Fruit fly (Drosophila melanogaster): Measurements from ENCODE around the gene CG7706.
A peak's percentile ranks its signal among the peaks of the same experiment; 100 is the strongest.

CG7706 gene

DNA sequence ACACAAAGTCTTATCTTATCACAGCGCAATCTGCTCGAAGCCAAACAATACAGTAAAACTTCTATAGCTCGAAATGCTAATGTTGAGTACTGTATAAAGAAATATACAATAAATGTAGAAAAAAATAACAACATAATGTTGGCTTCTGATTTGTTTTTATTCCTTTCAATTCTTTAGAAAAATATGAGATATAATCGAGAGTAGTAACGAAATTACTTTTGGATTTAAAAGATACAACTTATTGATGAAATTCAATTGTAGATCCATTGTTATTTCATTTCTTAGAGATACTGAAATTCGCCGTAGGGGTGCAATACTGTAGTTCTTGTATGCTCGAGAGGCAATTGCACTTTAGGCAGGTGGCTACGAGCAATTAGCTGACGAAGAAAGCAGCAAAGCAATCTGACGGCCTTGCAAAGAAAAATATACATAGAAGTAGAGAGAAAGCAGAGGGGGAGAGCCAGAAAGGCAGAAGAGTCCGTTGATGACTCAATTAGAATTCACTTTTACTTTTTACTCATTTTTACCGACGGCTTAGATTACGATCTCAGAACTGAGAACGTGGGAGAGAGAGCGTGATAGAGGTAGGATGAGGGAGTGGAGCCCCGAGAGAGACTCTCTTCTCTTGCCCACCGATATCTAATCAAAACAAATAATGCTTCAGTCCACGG lies 7.0 kb upstream of the CG7706 start:
- TF ChIP-seq CG6808 (GFP tag; optimal IDR thresholded peaks at IDR 0.05) (no peak), Gug (GFP tag; IDR thresholded peaks at IDR 0.05) (peak; percentile 51), CG6163 (GFP tag; IDR thresholded peaks at IDR 0.05) (peak; percentile 58; the same call in 1 of the 3 replicates), Met (GFP tag; optimal IDR thresholded peaks at IDR 0.05) (no peak), CG4318 (GFP tag; optimal IDR thresholded peaks at IDR 0.05) (no peak), CG8119 (GFP tag; IDR thresholded peaks at IDR 0.05) (peak; percentile 62), acj6 (GFP tag; optimal IDR thresholded peaks at IDR 0.05) (peak; percentile 30), esn (GFP tag; optimal IDR thresholded peaks at IDR 0.05) (peak; percentile 73), salr (GFP tag; optimal IDR thresholded peaks at IDR 0.05) (peak in 1 of 2 experiments; percentile 54), achi (GFP tag; optimal IDR thresholded peaks at IDR 0.05) (peak; percentile 51), Sox14 (GFP tag; optimal IDR thresholded peaks at IDR 0.05) (peak; percentile 37), CG11294 (GFP tag; IDR thresholded peaks at IDR 0.05) (peak; percentile 11; the same call in 1 of the 2 replicates), CG6792 (GFP tag; optimal IDR thresholded peaks at IDR 0.05) (peak; percentile 54), net (GFP tag; optimal IDR thresholded peaks at IDR 0.05) (peak; percentile 0), fkh (GFP tag; optimal IDR thresholded peaks at IDR 0.05) (peak; percentile 25), Smox (GFP tag; optimal IDR thresholded peaks at IDR 0.05) (no peak), svp (GFP tag) (peak; percentile 90), CG34406 (GFP tag; optimal IDR thresholded peaks at IDR 0.05) (no peak), cyc (GFP tag; optimal IDR thresholded peaks at IDR 0.05) (peak; percentile 44), CG11902 (GFP tag; optimal IDR thresholded peaks at IDR 0.05) (no peak), Blimp-1 (GFP tag; optimal IDR thresholded peaks at IDR 0.05) (peak; percentile 26), Sox15 (GFP tag; optimal IDR thresholded peaks at IDR 0.05) (no peak), OdsH (GFP tag; optimal IDR thresholded peaks at IDR 0.05) (peak; percentile 46), Hr4 (GFP tag; optimal IDR thresholded peaks at IDR 0.05) (no peak), spab (GFP tag; optimal IDR thresholded peaks at IDR 0.05) (no peak), Hr38 (GFP tag; optimal IDR thresholded peaks at IDR 0.05) (no peak), CG15336 (GFP tag; IDR thresholded peaks at IDR 0.05) (peak; percentile 68), vri (GFP tag; optimal IDR thresholded peaks at IDR 0.05) (peak; percentile 70), topi (GFP tag; optimal IDR thresholded peaks at IDR 0.05) (peak; percentile 68), CG31627 (GFP tag; optimal IDR thresholded peaks at IDR 0.05) (peak; percentile 35), Lpt (GFP tag; optimal IDR thresholded peaks at IDR 0.05) (no peak), Hr39 (GFP tag; optimal IDR thresholded peaks at IDR 0.05) (peak; percentile 44), CG10669 (GFP tag; optimal IDR thresholded peaks at IDR 0.05) (no peak), Ets21C (GFP tag; optimal IDR thresholded peaks at IDR 0.05) (peak; percentile 38), CG6276 (GFP tag; optimal IDR thresholded peaks at IDR 0.05) (no peak), dac (GFP tag; optimal IDR thresholded peaks at IDR 0.05) (peak; percentile 40), lz (GFP tag; optimal IDR thresholded peaks at IDR 0.05) (peak; percentile 75), CG3919 (GFP tag; optimal IDR thresholded peaks at IDR 0.05) (no peak), fd59A (GFP tag; optimal IDR thresholded peaks at IDR 0.05) (peak; percentile 1), CG7368 (GFP tag; optimal IDR thresholded peaks at IDR 0.05) (no peak), CG10631 (GFP tag; optimal IDR thresholded peaks at IDR 0.05) (peak; percentile 58), dsx (GFP tag; optimal IDR thresholded peaks at IDR 0.05; ENCODE audit: poor library complexity, severe bottlenecking) (peak; percentile 49), CG8319 (GFP tag; optimal IDR thresholded peaks at IDR 0.05) (peak; percentile 45), ss (GFP tag; optimal IDR thresholded peaks at IDR 0.05) (no peak), CG3032 (tag; optimal IDR thresholded peaks at IDR 0.05) (peak; percentile 32), Eip78C (GFP tag) (peak; percentile 95), eg (GFP tag; IDR thresholded peaks at IDR 0.05) (peak; percentile 55; the same call in 2 of the 3 replicates), CG6854 (GFP tag; optimal IDR thresholded peaks at IDR 0.05) (no peak), Eip75B (GFP tag; optimal IDR thresholded peaks at IDR 0.05) (peak; percentile 74), Sox102F (GFP tag; optimal IDR thresholded peaks at IDR 0.05) (no peak)
